Worm (Caenorhabditis elegans): ENCODE results near the gene dao-2.
A peak's percentile ranks its signal among the peaks of the same experiment; 100 is the strongest.

The dao-2 gene

ce11 chrII:4599838-4600237 is 37.1 kb downstream of the dao-2 start:
- no peak for TF ChIP-seq tbx-11 (GFP tag; IDR thresholded peaks at IDR 0.05)
- TF ChIP-seq flt-1 (GFP tag; IDR thresholded peaks at IDR 0.05), result no peak
- TF ChIP-seq ceh-36 (tag; optimal IDR thresholded peaks at IDR 0.05), result no peak
- TF ChIP-seq ama-1 (optimal IDR thresholded peaks at IDR 0.05), result no peak
- no peak for TF ChIP-seq pes-1 (GFP tag; IDR thresholded peaks at IDR 0.05)
- no peak for TF ChIP-seq ets-7 (tag; optimal IDR thresholded peaks at IDR 0.05)
- no peak for TF ChIP-seq F13C5.2 (tag; optimal IDR thresholded peaks at IDR 0.05)
- TF ChIP-seq hmbx-1 (tag; optimal IDR thresholded peaks at IDR 0.05), result no peak
- no peak for TF ChIP-seq ceh-13 (GFP tag; optimal IDR thresholded peaks at IDR 0.05)
- no peak for TF ChIP-seq tra-4 (tag; optimal IDR thresholded peaks at IDR 0.05)
- TF ChIP-seq hmg-4 (GFP tag; optimal IDR thresholded peaks at IDR 0.05), result no peak
- no peak for TF ChIP-seq hnd-1 (tag; optimal IDR thresholded peaks at IDR 0.05)
- no peak for TF ChIP-seq tbx-37 (GFP tag; conservative IDR thresholded peaks at IDR 0.05)
- TF ChIP-seq B0310.2 (tag; optimal IDR thresholded peaks at IDR 0.05), result no peak
- TF ChIP-seq scrt-1 (GFP tag; IDR thresholded peaks at IDR 0.05), result no peak

- TF ChIP-seq pes-1 (GFP tag; IDR thresholded peaks at IDR 0.05), result no peak
- no peak for TF ChIP-seq sea-1 (GFP tag; conservative IDR thresholded peaks at IDR 0.05)
- no peak for TF ChIP-seq hmbx-1 (tag; optimal IDR thresholded peaks at IDR 0.05)
- no peak for TF ChIP-seq ceh-13 (GFP tag; optimal IDR thresholded peaks at IDR 0.05)
These were observed 37.5 kb downstream of the dao-2 start for ce11 chrII:4600276-4600675.

ce11 chrII:4600818-4601217 is 38.1 kb downstream of the dao-2 start:
- TF ChIP-seq tra-4 (tag; optimal IDR thresholded peaks at IDR 0.05) (no peak), tbx-11 (GFP tag; IDR thresholded peaks at IDR 0.05) (no peak), sea-1 (GFP tag; conservative IDR thresholded peaks at IDR 0.05) (no peak), tbx-37 (GFP tag; conservative IDR thresholded peaks at IDR 0.05) (no peak), hmg-4 (GFP tag; optimal IDR thresholded peaks at IDR 0.05) (no peak), ets-7 (tag; optimal IDR thresholded peaks at IDR 0.05) (no peak), F13C5.2 (tag; optimal IDR thresholded peaks at IDR 0.05) (no peak)

ce11 chrII:4601256-4601655 is 38.5 kb downstream of the dao-2 start, which contains the start of gene ipla-1:
ipla-1 (minus strand) TSS chrII:4601356.
- TF ChIP-seq ceh-36 (tag; optimal IDR thresholded peaks at IDR 0.05), result no peak
- TF ChIP-seq tra-4 (tag; optimal IDR thresholded peaks at IDR 0.05), result no peak
- TF ChIP-seq ceh-13 (GFP tag; optimal IDR thresholded peaks at IDR 0.05), result no peak
- no peak for TF ChIP-seq tbx-37 (GFP tag; conservative IDR thresholded peaks at IDR 0.05)
- TF ChIP-seq tbx-11 (GFP tag; IDR thresholded peaks at IDR 0.05), result no peak
- TF ChIP-seq ama-1 (optimal IDR thresholded peaks at IDR 0.05), result no peak
- no peak for TF ChIP-seq pes-1 (GFP tag; IDR thresholded peaks at IDR 0.05)
- TF ChIP-seq scrt-1 (GFP tag; IDR thresholded peaks at IDR 0.05), result no peak
- no peak for TF ChIP-seq B0310.2 (tag; optimal IDR thresholded peaks at IDR 0.05)
- no peak for TF ChIP-seq sea-1 (GFP tag; conservative IDR thresholded peaks at IDR 0.05)
- TF ChIP-seq aly-1 (tag; optimal IDR thresholded peaks at IDR 0.05), result no peak
- TF ChIP-seq ets-7 (tag; optimal IDR thresholded peaks at IDR 0.05), result no peak
- no peak for TF ChIP-seq hmg-4 (GFP tag; optimal IDR thresholded peaks at IDR 0.05)

- TF ChIP-seq sea-1 (GFP tag; conservative IDR thresholded peaks at IDR 0.05) (no peak), ceh-13 (GFP tag; optimal IDR thresholded peaks at IDR 0.05) (no peak), ets-7 (tag; optimal IDR thresholded peaks at IDR 0.05) (no peak), tbx-37 (GFP tag; conservative IDR thresholded peaks at IDR 0.05) (no peak), hnd-1 (tag; optimal IDR thresholded peaks at IDR 0.05) (no peak), B0310.2 (tag; optimal IDR thresholded peaks at IDR 0.05) (no peak), ama-1 (optimal IDR thresholded peaks at IDR 0.05) (no peak), aly-1 (tag; optimal IDR thresholded peaks at IDR 0.05) (no peak), hmg-4 (GFP tag; optimal IDR thresholded peaks at IDR 0.05) (no peak), flt-1 (GFP tag; IDR thresholded peaks at IDR 0.05) (no peak), scrt-1 (GFP tag; IDR thresholded peaks at IDR 0.05) (no peak), tra-4 (tag; optimal IDR thresholded peaks at IDR 0.05) (no peak), pes-1 (GFP tag; IDR thresholded peaks at IDR 0.05) (no peak), ceh-36 (tag; optimal IDR thresholded peaks at IDR 0.05) (no peak)
These were observed 39.8 kb downstream of the dao-2 start, which contains the start of gene coa-3 for ce11 chrII:4602533-4602932. coa-3 (minus strand) TSS chrII:4602633.

ce11 chrII:4603035-4603434 is 40.3 kb downstream of the dao-2 start, which contains the start of gene F35D11.4:
F35D11.4 (plus strand) TSS chrII:4603427.
- TF ChIP-seq tbx-11 (GFP tag; IDR thresholded peaks at IDR 0.05), result 0 out of 2 replicates have a peak, but pooled peaks have one; percentile 26
- TF ChIP-seq hmg-4 (GFP tag; optimal IDR thresholded peaks at IDR 0.05), result peak; percentile 57
- peak; percentile 37 for TF ChIP-seq F13C5.2 (tag; optimal IDR thresholded peaks at IDR 0.05)
- no peak for TF ChIP-seq aly-1 (tag; optimal IDR thresholded peaks at IDR 0.05)
- no peak for TF ChIP-seq ceh-36 (tag; optimal IDR thresholded peaks at IDR 0.05)
- peak; percentile 74 for TF ChIP-seq tbx-37 (GFP tag; conservative IDR thresholded peaks at IDR 0.05)
- TF ChIP-seq pes-1 (GFP tag; IDR thresholded peaks at IDR 0.05), result 0 out of 2 replicates have a peak, but pooled peaks have one; percentile 25
- TF ChIP-seq scrt-1 (GFP tag; IDR thresholded peaks at IDR 0.05), result no peak
- TF ChIP-seq flt-1 (GFP tag; IDR thresholded peaks at IDR 0.05), result no peak

ce11 chrII:4604149-4604548 is 41.4 kb downstream of the dao-2 start:
- TF ChIP-seq hmbx-1 (tag; optimal IDR thresholded peaks at IDR 0.05), result no peak
- TF ChIP-seq F13C5.2 (tag; optimal IDR thresholded peaks at IDR 0.05), result no peak
- no peak for TF ChIP-seq hmg-4 (GFP tag; optimal IDR thresholded peaks at IDR 0.05)
- TF ChIP-seq tra-4 (tag; optimal IDR thresholded peaks at IDR 0.05), result no peak
- no peak for TF ChIP-seq hnd-1 (tag; optimal IDR thresholded peaks at IDR 0.05)
- no peak for TF ChIP-seq ceh-36 (tag; optimal IDR thresholded peaks at IDR 0.05)
- TF ChIP-seq sea-1 (GFP tag; conservative IDR thresholded peaks at IDR 0.05), result no peak
- TF ChIP-seq aly-1 (tag; optimal IDR thresholded peaks at IDR 0.05), result no peak
- no peak for TF ChIP-seq scrt-1 (GFP tag; IDR thresholded peaks at IDR 0.05)

ce11 chrII:4604680-4605079 is 41.9 kb downstream of the dao-2 start:
- no peak for TF ChIP-seq ama-1 (optimal IDR thresholded peaks at IDR 0.05)
- TF ChIP-seq hmbx-1 (tag; optimal IDR thresholded peaks at IDR 0.05), result no peak
- no peak for TF ChIP-seq ceh-13 (GFP tag; optimal IDR thresholded peaks at IDR 0.05)
- TF ChIP-seq sea-1 (GFP tag; conservative IDR thresholded peaks at IDR 0.05), result no peak
- TF ChIP-seq flt-1 (GFP tag; IDR thresholded peaks at IDR 0.05), result no peak
